Fruit fly (Drosophila melanogaster) whole organism, embryonic: ENCODE data around the gene CG43294.

Experiments
- Awh ChIP-seq: fragments of 200-800 bp; sonication (Bioruptor generic); IDR thresholded peaks from 2 replicates; pipeline ENCODE4, ENCODE4 v1.3.6; 2022; ENCODE audit warnings: missing biosample characterization, missing genetic modification characterization
- CG12391 ChIP-seq: fragments of 200-800 bp; sonication (Bioruptor generic); optimal IDR thresholded peaks from 3 replicates; lab custom pipeline; 2018; ENCODE audit warnings: missing biosample characterization, mild to moderate bottlenecking, missing genetic modification characterization, moderate library complexity
- CG13123 ChIP-seq: fragments of 200-800 bp; sonication (Bioruptor generic); optimal IDR thresholded peaks from 2 replicates; lab custom pipeline; 2016; ENCODE audit warnings: missing biosample characterization, missing genetic modification characterization
- CG14667 ChIP-seq: fragments of 200-800 bp; sonication (Bioruptor generic); IDR thresholded peaks from 2 replicates; pipeline ENCODE4 v1.3.6; 2022; ENCODE audit warnings: missing biosample characterization, missing genetic modification characterization
- CG1602 ChIP-seq: fragments of 200-800 bp; sonication (Bioruptor generic); optimal IDR thresholded peaks from 3 replicates; lab custom pipeline; 2016; ENCODE audit warnings: missing biosample characterization, missing genetic modification characterization
- CG1792 ChIP-seq: fragments of 200-800 bp; sonication (Bioruptor generic); optimal IDR thresholded peaks from 2 replicates; lab custom pipeline; 2016; ENCODE audit warnings: missing biosample characterization, missing genetic modification characterization
- CG18011 ChIP-seq: fragments of 200-800 bp; sonication (Bioruptor generic); optimal IDR thresholded peaks from 2 replicates; lab custom pipeline; 2017; ENCODE audit warnings: missing biosample characterization, missing genetic modification characterization, mild to moderate bottlenecking, moderate library complexity, missing genotype
- CG30020 ChIP-seq: fragments of 200-800 bp; optimal IDR thresholded peaks from 2 replicates; lab custom pipeline; 2019; ENCODE audit warnings: missing biosample characterization, mild to moderate bottlenecking, missing genetic modification characterization, moderate library complexity
- CG31365 ChIP-seq: fragments of 200-800 bp; sonication (Bioruptor generic); optimal IDR thresholded peaks from 2 replicates; lab custom pipeline; 2018; ENCODE audit warnings: missing biosample characterization, mild to moderate bottlenecking, missing genetic modification characterization
- CG32772 ChIP-seq: fragments of 200-800 bp; sonication (Bioruptor generic); IDR thresholded peaks from 2 replicates; pipeline ENCODE4 v1.3.6; 2022; ENCODE audit warnings: missing biosample characterization, missing genetic modification characterization
- CG42726 ChIP-seq: fragments of 200-800 bp; sonication (Bioruptor generic); IDR thresholded peaks from 2 replicates; pipeline ENCODE4 v1.3.6; 2022; ENCODE audit warnings: missing biosample characterization, missing genetic modification characterization; ENCODE audit not compliant: partially characterized antibody
- CG4328 ChIP-seq: fragments of 200-800 bp; sonication (Bioruptor generic); optimal IDR thresholded peaks from 3 replicates; lab custom pipeline; 2017; ENCODE audit warnings: missing biosample characterization, missing genetic modification reagents, missing genetic modification characterization
- CG6683 ChIP-seq: fragments of 200-800 bp; sonication (Bioruptor generic); optimal IDR thresholded peaks from 2 replicates; lab custom pipeline; 2017; ENCODE audit warnings: missing biosample characterization, mild to moderate bottlenecking, missing genetic modification characterization, missing genetic modification reagents
- CG8944 ChIP-seq: fragments of 200-800 bp; sonication (Bioruptor generic); optimal IDR thresholded peaks from 3 replicates; lab custom pipeline; 2016; ENCODE audit warnings: missing biosample characterization, missing genetic modification characterization
- Dad ChIP-seq: fragments of 200-800 bp; sonication (Bioruptor generic); optimal IDR thresholded peaks from 3 replicates; lab custom pipeline; 2016; ENCODE audit warnings: missing biosample characterization, missing genetic modification characterization
- Dll ChIP-seq: fragments of 200-800 bp; sonication (Bioruptor generic); IDR thresholded peaks from 4 replicates; pipeline ENCODE4 v1.3.6; 2022; ENCODE audit warnings: missing biosample characterization, missing genetic modification characterization; ENCODE audit not compliant: partially characterized antibody
- HmgD ChIP-seq: fragments of 200-800 bp; sonication (Bioruptor generic); optimal IDR thresholded peaks from 3 replicates; lab custom pipeline; 2016; ENCODE audit warnings: missing biosample characterization, missing genetic modification characterization
- Lim3 ChIP-seq: fragments of 200-800 bp; sonication (Bioruptor generic); IDR thresholded peaks from 2 replicates; pipeline ENCODE4 v1.3.6; 2022; ENCODE audit warnings: missing biosample characterization, missing genetic modification characterization
- Meics ChIP-seq: fragments of 200-800 bp; sonication (Bioruptor generic); optimal IDR thresholded peaks from 2 replicates; lab custom pipeline; 2017; ENCODE audit warnings: missing biosample characterization, mild to moderate bottlenecking, missing genetic modification characterization
- NC2α ChIP-seq: fragments of 200-800 bp; sonication (Bioruptor generic); optimal IDR thresholded peaks from 2 replicates; lab custom pipeline; 2016; ENCODE audit warnings: missing biosample characterization, missing genetic modification characterization
- NFAT ChIP-seq: fragments of 200-800 bp; sonication (Bioruptor generic); IDR thresholded peaks from 2 replicates; pipeline ENCODE4 v1.3.6; 2022; ENCODE audit warnings: missing biosample characterization, missing genetic modification characterization
- Oaz ChIP-seq: fragments of 200-800 bp; sonication (Bioruptor generic); IDR thresholded peaks from 2 replicates; pipeline ENCODE4 v1.3.6; 2022; ENCODE audit warnings: missing biosample characterization, missing genetic modification characterization
- Taf1 ChIP-seq: fragments of 200-800 bp; sonication (Bioruptor generic); IDR thresholded peaks from 2 replicates; pipeline ENCODE4 v1.3.6; 2022; ENCODE audit warnings: missing biosample characterization, missing genetic modification characterization
- al ChIP-seq: fragments of 200-800 bp; sonication (Bioruptor generic); IDR thresholded peaks from 2 replicates; pipeline ENCODE4 v1.3.6; 2022; ENCODE audit warnings: missing biosample characterization, missing genetic modification characterization
- ase ChIP-seq: fragments of 200-800 bp; sonication (Bioruptor generic); IDR thresholded peaks from 3 replicates; pipeline ENCODE4 v1.3.6; 2022; ENCODE audit warnings: missing biosample characterization, missing genetic modification characterization
- cad ChIP-seq: fragments of >200 bp; optimal IDR thresholded peaks from 2 replicates; lab custom pipeline; 2017; ENCODE audit warnings: missing biosample characterization, missing genetic modification characterization
- croc ChIP-seq: fragments of 200-800 bp; sonication (Bioruptor generic); conservative IDR thresholded peaks from 3 replicates; pipeline ENCODE4 v1.3.6; 2022; ENCODE audit warnings: missing biosample characterization, missing genetic modification characterization
- dpn ChIP-seq, 2 experiments: fragments of 200-800 bp; sonication (Bioruptor generic); optimal IDR thresholded peaks; 3 replicates each; lab custom pipeline; 2016; ENCODE audit warnings: missing biosample characterization in 2 of 2, missing genetic modification characterization in 2 of 2
- dysf ChIP-seq: fragments of 200-800 bp; sonication (Bioruptor generic); IDR thresholded peaks from 3 replicates; pipeline ENCODE4 v1.3.6; 2022; ENCODE audit warnings: missing biosample characterization, missing genetic modification characterization
- esg ChIP-seq: fragments of 200-800 bp; sonication (Bioruptor generic); conservative IDR thresholded peaks from 2 replicates; pipeline ENCODE4 v1.3.6; 2022; ENCODE audit warnings: missing biosample characterization, missing genetic modification characterization
- fd64A ChIP-seq: fragments of 200-800 bp; sonication (Bioruptor generic); optimal IDR thresholded peaks from 3 replicates; lab custom pipeline; 2018; ENCODE audit warnings: missing biosample characterization, mild to moderate bottlenecking, missing genetic modification characterization
- fru ChIP-seq: fragments of >200 bp; optimal IDR thresholded peaks from 2 replicates; lab custom pipeline; 2017
- gfzf ChIP-seq: fragments of 200-800 bp; sonication (Bioruptor generic); optimal IDR thresholded peaks from 2 replicates; lab custom pipeline; 2016; ENCODE audit warnings: missing biosample characterization, mild to moderate bottlenecking, missing genetic modification characterization, moderate library complexity
- gsb ChIP-seq: fragments of 200-800 bp; sonication (Bioruptor generic); IDR thresholded peaks from 2 replicates; pipeline ENCODE4 v1.3.6; 2022; ENCODE audit warnings: missing biosample characterization, missing genetic modification characterization
- ken ChIP-seq: fragments of 200-800 bp; sonication (Bioruptor generic); IDR thresholded peaks from 3 replicates; pipeline ENCODE4 v1.3.6; 2022; ENCODE audit warnings: missing biosample characterization, missing genetic modification characterization
- klu ChIP-seq: fragments of 200-800 bp; sonication (Bioruptor generic); IDR thresholded peaks from 2 replicates; pipeline ENCODE4 v1.3.6; 2022; ENCODE audit warnings: missing biosample characterization, missing genetic modification characterization
- kni ChIP-seq: fragments of 200-800 bp; sonication (Bioruptor generic); optimal IDR thresholded peaks from 3 replicates; lab custom pipeline; 2017; ENCODE audit warnings: mild to moderate bottlenecking, missing biosample characterization, missing genetic modification reagents, missing genetic modification characterization
- lab ChIP-seq: fragments of 200-800 bp; sonication (Bioruptor generic); optimal IDR thresholded peaks from 3 replicates; lab custom pipeline; 2017; ENCODE audit warnings: missing biosample characterization, missing genetic modification characterization, mild to moderate bottlenecking, moderate library complexity, missing genetic modification reagents
- nom ChIP-seq: fragments of 200-800 bp; sonication (Bioruptor generic); optimal IDR thresholded peaks from 2 replicates; lab custom pipeline; 2017; ENCODE audit warnings: missing biosample characterization, missing genetic modification characterization, mild to moderate bottlenecking, moderate library complexity, missing genetic modification reagents
- peb ChIP-seq: fragments of 200-800 bp; sonication (Bioruptor generic); IDR thresholded peaks from 2 replicates; pipeline ENCODE4 v1.3.6; 2022; ENCODE audit warnings: missing biosample characterization, missing genetic modification characterization
- pzg ChIP-seq: fragments of 200-800 bp; sonication (Bioruptor generic); optimal IDR thresholded peaks from 3 replicates; lab custom pipeline; 2018; ENCODE audit warnings: missing biosample characterization, mild to moderate bottlenecking, missing genetic modification characterization, moderate library complexity
- sc ChIP-seq, 3 experiments: fragments of >200 bp in 2 of 3; fragments of 200-800 bp in 1 of 3; sonication (Bioruptor generic) in 1 of 3; optimal IDR thresholded peaks; 2 replicates in 2 of 3; 3 replicates in 1 of 3; lab custom pipeline; 2017; ENCODE audit warnings: mild to moderate bottlenecking in 1 of 3, missing biosample characterization in 1 of 3, missing genetic modification characterization in 1 of 3, missing genetic modification reagents in 1 of 3
- sd ChIP-seq: fragments of 200-800 bp; sonication (Bioruptor generic); optimal IDR thresholded peaks from 3 replicates; lab custom pipeline; 2018; ENCODE audit warnings: missing biosample characterization, mild to moderate bottlenecking, missing genetic modification characterization, moderate library complexity
- slbo ChIP-seq: fragments of 200-800 bp; sonication (Bioruptor generic); IDR thresholded peaks from 2 replicates; pipeline ENCODE4 v1.3.6; 2022; ENCODE audit warnings: missing biosample characterization, missing genetic modification characterization
- sna ChIP-seq: fragments of 200-800 bp; sonication (Bioruptor generic); IDR thresholded peaks from 2 replicates; pipeline ENCODE4 v1.3.6; 2022; ENCODE audit warnings: missing biosample characterization, missing genetic modification characterization; ENCODE audit not compliant: partially characterized antibody
- so ChIP-seq: fragments of 200-800 bp; sonication (Bioruptor generic); IDR thresholded peaks from 3 replicates; pipeline ENCODE4 v1.3.6; 2022; ENCODE audit warnings: missing biosample characterization, missing genetic modification characterization
- sr ChIP-seq: fragments of 200-800 bp; sonication (Bioruptor generic); IDR thresholded peaks from 3 replicates; pipeline ENCODE4 v1.3.6; 2022; ENCODE audit warnings: missing biosample characterization, missing genetic modification characterization
- z ChIP-seq: fragments of 200-800 bp; sonication (Bioruptor generic); IDR thresholded peaks from 3 replicates; pipeline ENCODE4 v1.3.6; 2022; ENCODE audit warnings: missing biosample characterization, missing genetic modification characterization

The CG43294 gene

dm6 chr3L:12002321-12003248 is 44.5 kb downstream of the CG43294 start, which contains the start of the genes Pop2 and CG6928 (continued):
- TF ChIP-seq pzg (GFP tag; lab: Kevin White, UChicago) (peak; percentile 88), CG31365 (peak; percentile 9), sna (GFP tag; lab: Robert Waterston, UW) (peak; percentile 92), CG1602 (GFP tag; lab: Kevin White, UChicago) (peak; percentile 81), al (peak; percentile 56), Oaz (GFP tag; lab: Robert Waterston, UW) (no peak), klu (GFP tag; lab: Robert Waterston, UW) (no peak; the same call in 1 of the 2 replicates), so (no peak; the same call in 1 of the 3 replicates), sd (tag; lab: Kevin White, UChicago) (no peak), croc (GFP tag; lab: Robert Waterston, UW) (peak; percentile 49; the same call in 2 of the 3 replicates), kni (peak; percentile 1), fru (lab: Kevin White, UChicago) (no peak), CG42726 (GFP tag; lab: Robert Waterston, UW) (peak; percentile 57; the same call in 1 of the 2 replicates), CG32772 (GFP tag; lab: Robert Waterston, UW) (peak; percentile 72), sr (GFP tag; lab: Robert Waterston, UW) (no peak), CG12391 (tag; lab: Kevin White, UChicago) (peak; percentile 79), Meics (GFP tag; lab: Kevin White, UChicago) (peak; percentile 2), NC2α (GFP tag; lab: Kevin White, UChicago) (peak; percentile 25), peb (GFP tag; lab: Robert Waterston, UW) (no peak), NFAT (GFP tag; lab: Robert Waterston, UW) (peak; percentile 82; the same call in 1 of the 2 replicates), slbo (peak; percentile 88), Dad (GFP tag; lab: Kevin White, UChicago) (peak; percentile 82), esg (peak; percentile 47; the same call in 1 of the 2 replicates), CG30020 (tag; lab: Kevin White, UChicago) (peak; percentile 42), CG8944 (GFP tag; lab: Kevin White, UChicago) (peak; percentile 87), CG14667 (GFP tag; lab: Robert Waterston, UW) (peak; percentile 56), HmgD (GFP tag; lab: Kevin White, UChicago) (peak; percentile 70), Lim3 (0 out of 2 replicates have a peak, but pooled peaks have one; percentile 15), Taf1 (peak; percentile 27; the same call in 1 of the 2 replicates), dysf (GFP tag; lab: Robert Waterston, UW) (peak; percentile 71), ase (no peak), CG13123 (peak; percentile 63), fd64A (GFP tag; lab: Kevin White, UChicago) (no peak), CG6683 (GFP tag; lab: Kevin White, UChicago) (no peak), gfzf (peak; percentile 45), CG4328 (GFP tag; lab: Kevin White, UChicago) (peak; percentile 12), sc (optimal IDR thresholded peaks at IDR 0.05; lab: Kevin White, UChicago) (no peak), sc (GFP tag; optimal IDR thresholded peaks at IDR 0.05; lab: Kevin White, UChicago) (no peak), CG1792 (GFP tag; lab: Kevin White, UChicago) (peak; percentile 66), lab (GFP tag; lab: Kevin White, UChicago) (peak; percentile 79), Dll (peak; percentile 95), Awh (no peak), CG18011 (GFP tag; lab: Kevin White, UChicago) (peak; percentile 53), dpn (GFP tag; optimal IDR thresholded peaks at IDR 0.05; lab: Kevin White, UChicago) (peak; percentile 79 to 88), nom (GFP tag; lab: Kevin White, UChicago) (no peak), z (no peak), gsb (GFP tag; lab: Robert Waterston, UW) (0 out of 2 replicates have a peak, but pooled peaks have one; percentile 37), ken (peak; percentile 79; the same call in 2 of the 3 replicates), cad (GFP tag; lab: Kevin White, UChicago) (no peak)
